Worm (Caenorhabditis elegans) whole organism, L4 larva: ENCODE results near the gene cyp-33C8.

ENCODE experiments used
- F10B5.3 ChIP-seq: sonication (generic microtip); optimal IDR thresholded peaks from 2 replicates; lab custom pipeline; 2016; ENCODE audit warnings: mild to moderate bottlenecking, missing genetic modification characterization, missing compliant biosample characterization
- F37D6.2 ChIP-seq: sonication (generic microtip); optimal IDR thresholded peaks from 2 replicates; lab custom pipeline; 2016; ENCODE audit warnings: mild to moderate bottlenecking, missing genetic modification characterization, missing compliant biosample characterization
- F44E2.7 ChIP-seq: fragments of 200-800 bp; sonication (Bioruptor generic); IDR thresholded peaks from 2 replicates; pipeline ENCODE4 v2.1.2; 2022; ENCODE audit warnings: missing genetic modification characterization, missing compliant biosample characterization
- R02D3.7 ChIP-seq: fragments of 150-350 bp; sonication (generic microtip); optimal IDR thresholded peaks from 3 replicates; lab custom pipeline; 2014; ENCODE audit warnings: missing biosample characterization, missing genetic modification characterization
- T20F7.1 ChIP-seq: fragments of 200-800 bp; sonication (Bioruptor generic); optimal IDR thresholded peaks from 2 replicates; lab custom pipeline; 2018; ENCODE audit warnings: mild to moderate bottlenecking, missing genetic modification characterization, missing compliant biosample characterization
- Y48G9A.11 ChIP-seq: fragments of 200-800 bp; sonication (Bioruptor generic); IDR thresholded peaks from 2 replicates; pipeline ENCODE4 v1.3.6; 2022; ENCODE audit warnings: missing genetic modification reagents, missing genetic modification characterization, missing compliant biosample characterization
- ZK337.2 ChIP-seq: fragments of 200-800 bp; sonication (Bioruptor generic); IDR thresholded peaks from 2 replicates; pipeline ENCODE4 v1.3.6; 2022; ENCODE audit warnings: missing genetic modification reagents, missing genetic modification characterization, missing compliant biosample characterization
- ZK546.5 ChIP-seq, 2 experiments: sonication (generic microtip); optimal IDR thresholded peaks; 2 replicates each; lab custom pipeline; 2017; ENCODE audit warnings: missing biosample characterization in 2 of 2, missing genetic modification characterization in 2 of 2
- aly-2 ChIP-seq: sonication (generic microtip); optimal IDR thresholded peaks from 2 replicates; lab custom pipeline; 2018; ENCODE audit warnings: missing biosample characterization, missing genetic modification characterization
- ceh-28 ChIP-seq: fragments of 150-350 bp; optimal IDR thresholded peaks from 2 replicates; lab custom pipeline; 2014; ENCODE audit warnings: missing biosample characterization, missing genetic modification reagents, missing genetic modification characterization
- ceh-32 ChIP-seq: sonication (generic microtip); optimal IDR thresholded peaks from 2 replicates; lab custom pipeline; 2016; ENCODE audit warnings: mild to moderate bottlenecking, missing genetic modification characterization, missing compliant biosample characterization; ENCODE audit not compliant: poor library complexity
- ceh-44 ChIP-seq: fragments of 200-800 bp; sonication (Bioruptor generic); IDR thresholded peaks from 2 replicates; pipeline ENCODE4 v1.3.6; 2022; ENCODE audit warnings: missing genetic modification reagents, missing genetic modification characterization, missing compliant biosample characterization
- ceh-82 ChIP-seq: sonication (generic microtip); optimal IDR thresholded peaks from 2 replicates; lab custom pipeline; 2017; ENCODE audit warnings: missing biosample characterization, missing genetic modification characterization
- cey-2 ChIP-seq: sonication (generic microtip); optimal IDR thresholded peaks from 3 replicates; lab custom pipeline; 2017; ENCODE audit warnings: missing genetic modification characterization, mild to moderate bottlenecking, missing compliant biosample characterization, antibody characterized with exemption, borderline replicate concordance; ENCODE audit not compliant: insufficient read depth
- ctbp-1 ChIP-seq: fragments of 200-800 bp; sonication (Bioruptor generic); IDR thresholded peaks from 2 replicates; pipeline ENCODE4 v1.3.6; 2022; ENCODE audit warnings: missing genetic modification reagents, missing genetic modification characterization, missing compliant biosample characterization
- daf-19 ChIP-seq: fragments of 200-800 bp; sonication (Bioruptor generic); conservative IDR thresholded peaks from 2 replicates; pipeline ENCODE4 v1.3.6; 2022; ENCODE audit warnings: missing genetic modification characterization, missing compliant biosample characterization
- daf-8 ChIP-seq: fragments of 200-800 bp; sonication (Bioruptor generic); IDR thresholded peaks from 2 replicates; pipeline ENCODE4 v1.3.6; 2022; ENCODE audit warnings: missing genetic modification characterization, missing compliant biosample characterization
- dmd-6 ChIP-seq: fragments of 200-800 bp; sonication (Bioruptor generic); IDR thresholded peaks from 2 replicates; pipeline ENCODE4 v1.3.6; 2022; ENCODE audit warnings: missing genetic modification reagents, missing genetic modification characterization, missing compliant biosample characterization
- dpl-1 ChIP-seq: fragments of 150-350 bp; optimal IDR thresholded peaks from 2 replicates; lab custom pipeline; 2014; ENCODE audit warnings: missing biosample characterization, missing genetic modification reagents, missing genetic modification characterization
- hif-1 ChIP-seq, 2 experiments: sonication (generic microtip); optimal IDR thresholded peaks; 2 replicates each; lab custom pipeline; 2016 to 2017; ENCODE audit warnings: missing compliant biosample characterization in 2 of 2, missing genetic modification characterization in 2 of 2, missing genetic modification reagents in 2 of 2, missing genotype in 2 of 2, mild to moderate bottlenecking in 1 of 2
- hlh-11 ChIP-seq: fragments of 200-800 bp; sonication (Bioruptor generic); optimal IDR thresholded peaks from 2 replicates; lab custom pipeline; 2018; ENCODE audit warnings: mild to moderate bottlenecking, missing genetic modification characterization, missing compliant biosample characterization
- hlh-30 ChIP-seq: sonication (generic microtip); optimal IDR thresholded peaks from 2 replicates; lab custom pipeline; 2017; ENCODE audit warnings: antibody characterized with exemption, mild to moderate bottlenecking, missing genetic modification characterization, missing compliant biosample characterization; ENCODE audit not compliant: insufficient read depth
- jun-1 ChIP-seq: fragments of 150-350 bp; optimal IDR thresholded peaks from 2 replicates; lab custom pipeline; 2014; ENCODE audit warnings: missing biosample characterization, missing genetic modification reagents, missing genetic modification characterization
- lin-29 ChIP-seq: fragments of 200-800 bp; sonication (Bioruptor generic); IDR thresholded peaks from 2 replicates; pipeline ENCODE4 v1.3.6; 2022; ENCODE audit warnings: missing genetic modification reagents, missing genetic modification characterization, missing compliant biosample characterization
- lir-3 ChIP-seq: sonication (generic microtip); optimal IDR thresholded peaks from 2 replicates; lab custom pipeline; 2016; ENCODE audit warnings: mild to moderate bottlenecking, missing genetic modification characterization, missing compliant biosample characterization
- lsy-2 ChIP-seq, 2 experiments: fragments of 150-350 bp in 1 of 2; sonication (generic microtip) in 1 of 2; optimal IDR thresholded peaks; 2 replicates each; lab custom pipeline; 2014 to 2017; ENCODE audit warnings: missing biosample characterization in 2 of 2, missing genetic modification characterization in 2 of 2
- madf-5 ChIP-seq, 2 experiments: fragments of 200-800 bp; sonication (Bioruptor generic); IDR thresholded peaks; 2 replicates each; pipeline ENCODE4 v1.3.6; 2022; ENCODE audit warnings: missing compliant biosample characterization in 2 of 2, missing genetic modification characterization in 2 of 2
- madf-9 ChIP-seq: fragments of 200-800 bp; sonication (Bioruptor generic); conservative IDR thresholded peaks from 2 replicates; pipeline ENCODE4 v1.3.6; 2022; ENCODE audit warnings: missing genetic modification reagents, missing genetic modification characterization, missing compliant biosample characterization
- mdt-29 ChIP-seq: fragments of 200-800 bp; sonication (Bioruptor generic); IDR thresholded peaks from 2 replicates; pipeline ENCODE4 v1.3.6; 2022; ENCODE audit warnings: missing genetic modification reagents, missing genetic modification characterization, missing compliant biosample characterization
- mep-1 ChIP-seq: fragments of 150-350 bp; sonication (generic microtip); optimal IDR thresholded peaks from 3 replicates; lab custom pipeline; 2014; ENCODE audit warnings: missing biosample characterization, missing genetic modification characterization
- mes-2 ChIP-seq: sonication (generic microtip); optimal IDR thresholded peaks from 2 replicates; lab custom pipeline; 2016; ENCODE audit warnings: missing genotype, mild to moderate bottlenecking, missing genetic modification characterization, missing compliant biosample characterization; ENCODE audit not compliant: poor library complexity, severe bottlenecking
- mxl-3 ChIP-seq: fragments of 200-800 bp; sonication (Bioruptor generic); optimal IDR thresholded peaks from 2 replicates; lab custom pipeline; 2018; ENCODE audit warnings: mild to moderate bottlenecking, missing genetic modification characterization, missing compliant biosample characterization
- nhr-10 ChIP-seq: fragments of 150-350 bp; optimal IDR thresholded peaks from 2 replicates; lab custom pipeline; 2014; ENCODE audit warnings: missing biosample characterization, missing genetic modification characterization
- nhr-102 ChIP-seq: sonication (generic microtip); optimal IDR thresholded peaks from 2 replicates; lab custom pipeline; 2016; ENCODE audit warnings: mild to moderate bottlenecking, missing genetic modification characterization, moderate library complexity, missing compliant biosample characterization
- nhr-41 ChIP-seq: fragments of 200-800 bp; sonication (Bioruptor generic); IDR thresholded peaks from 2 replicates; pipeline ENCODE4 v1.3.6; 2022; ENCODE audit warnings: missing genetic modification reagents, missing genetic modification characterization, missing compliant biosample characterization
- nhr-42 ChIP-seq: fragments of 200-800 bp; sonication (Bioruptor generic); IDR thresholded peaks from 2 replicates; pipeline ENCODE4 v1.3.6; 2022; ENCODE audit warnings: missing genetic modification characterization, missing compliant biosample characterization
- nhr-48 ChIP-seq: sonication (generic microtip); optimal IDR thresholded peaks from 2 replicates; lab custom pipeline; 2016; ENCODE audit warnings: mild to moderate bottlenecking, missing genetic modification characterization, missing compliant biosample characterization
- nhr-77 ChIP-seq: fragments of 150-350 bp; optimal IDR thresholded peaks from 2 replicates; lab custom pipeline; 2014; ENCODE audit warnings: missing biosample characterization, missing genetic modification characterization
- pha-4 ChIP-seq, 2 experiments: fragments of 150-350 bp in 1 of 2; fragments of 200-800 bp in 1 of 2; sonication (Bioruptor generic) in 1 of 2; IDR thresholded peaks in 1 of 2; optimal IDR thresholded peaks in 1 of 2; 2 replicates each; pipeline versions ENCODE4 v1.3.6 to Lab custom; 2014 to 2022; ENCODE audit warnings: missing genetic modification characterization in 2 of 2, missing genetic modification reagents in 2 of 2, missing biosample characterization in 1 of 2, missing compliant biosample characterization in 1 of 2
- php-3 ChIP-seq: fragments of 200-800 bp; sonication (Bioruptor generic); IDR thresholded peaks from 2 replicates; pipeline ENCODE4 v1.3.6; 2022; ENCODE audit warnings: missing genetic modification reagents, missing genetic modification characterization, missing compliant biosample characterization
- rbr-2 ChIP-seq: sonication (generic microtip); optimal IDR thresholded peaks from 2 replicates; lab custom pipeline; 2016; ENCODE audit warnings: missing genotype, missing genetic modification characterization, missing compliant biosample characterization
- saeg-2 ChIP-seq: fragments of 200-800 bp; sonication (Bioruptor generic); IDR thresholded peaks from 2 replicates; pipeline ENCODE4 v1.3.6; 2022; ENCODE audit warnings: missing genetic modification reagents, missing genetic modification characterization, missing compliant biosample characterization
- set-16 ChIP-seq: fragments of 200-800 bp; sonication (Bioruptor generic); IDR thresholded peaks from 2 replicates; pipeline ENCODE4 v1.3.6; 2022; ENCODE audit warnings: missing genetic modification reagents, missing genetic modification characterization, missing compliant biosample characterization
- snpc-1.2 ChIP-seq: fragments of 200-800 bp; sonication (Bioruptor generic); IDR thresholded peaks from 2 replicates; pipeline ENCODE4 v1.3.6; 2022; ENCODE audit warnings: missing genetic modification reagents, missing genetic modification characterization, missing compliant biosample characterization
- spr-3 ChIP-seq: fragments of 200-800 bp; sonication (Bioruptor generic); optimal IDR thresholded peaks from 2 replicates; lab custom pipeline; 2018; ENCODE audit warnings: mild to moderate bottlenecking, missing genetic modification characterization, missing compliant biosample characterization
- tag-97 ChIP-seq: fragments of 200-800 bp; sonication (Bioruptor generic); IDR thresholded peaks from 2 replicates; pipeline ENCODE4 v1.3.6; 2022; ENCODE audit warnings: missing genetic modification characterization, missing compliant biosample characterization
- unc-130 ChIP-seq: sonication (generic microtip); optimal IDR thresholded peaks from 2 replicates; lab custom pipeline; 2016; ENCODE audit warnings: missing genetic modification reagents, missing genetic modification characterization, missing compliant biosample characterization
- vab-7 ChIP-seq: fragments of 200-800 bp; sonication (Bioruptor generic); IDR thresholded peaks from 2 replicates; pipeline ENCODE4 v1.3.6; 2022; ENCODE audit warnings: missing genetic modification reagents, missing genetic modification characterization, missing compliant biosample characterization
- zfp-3 ChIP-seq: fragments of 200-800 bp; sonication (Bioruptor generic); conservative IDR thresholded peaks from 2 replicates; pipeline ENCODE4 v1.3.6; 2022; ENCODE audit warnings: missing genetic modification reagents, missing genetic modification characterization, missing compliant biosample characterization
- zip-2 ChIP-seq: fragments of 150-350 bp; optimal IDR thresholded peaks from 2 replicates; lab custom pipeline; 2014; ENCODE audit warnings: missing biosample characterization, missing genetic modification characterization

Gene cyp-33C8

ce11 chrV:3759419-3759915 is 43.9 kb downstream of the cyp-33C8 start, which contains the start of gene chk-1:
TSS of gene chk-1 (minus strand) at chrV:3759469.
- TF ChIP-seq nhr-48 (no peak), zip-2 (tag; lab: Kevin White, UChicago) (no peak), ZK546.5 (tag; optimal IDR thresholded peaks at IDR 0.05; lab: Kevin White, UChicago) (no peak), ceh-32 (tag; lab: Kevin White, UChicago) (no peak), php-3 (GFP tag; lab: Robert Waterston, UW) (no peak), Y48G9A.11 (GFP tag; lab: Robert Waterston, UW) (peak; percentile 97), lin-29 (GFP tag; lab: Robert Waterston, UW) (no peak), mep-1 (no peak), F10B5.3 (tag; lab: Kevin White, UChicago) (no peak), mes-2 (tag; lab: Kevin White, UChicago) (peak; percentile 83), nhr-41 (no peak), rbr-2 (peak; percentile 39), ZK337.2 (GFP tag; lab: Robert Waterston, UW) (no peak), nhr-77 (tag; lab: Kevin White, UChicago) (peak; percentile 35), hlh-11 (tag; lab: Kevin White, UChicago) (peak; percentile 50), zfp-3 (no peak), R02D3.7 (tag; lab: Kevin White, UChicago) (peak; percentile 88), ceh-44 (GFP tag; lab: Robert Waterston, UW) (no peak), ceh-28 (tag; lab: Kevin White, UChicago) (no peak), hif-1 (tag; optimal IDR thresholded peaks at IDR 0.05; lab: Kevin White, UChicago) (peak in 1 of 2 experiments; percentile 63), dmd-6 (GFP tag; lab: Robert Waterston, UW) (peak; percentile 14; the same call in 1 of the 2 replicates), cey-2 (tag; lab: Kevin White, UChicago) (no peak), nhr-10 (no peak), nhr-42 (no peak), saeg-2 (GFP tag; lab: Robert Waterston, UW) (no peak), unc-130 (GFP tag; lab: Kevin White, UChicago) (no peak), T20F7.1 (no peak), vab-7 (GFP tag; lab: Robert Waterston, UW) (no peak), ceh-82 (tag; lab: Kevin White, UChicago) (no peak), pha-4 (GFP tag; IDR thresholded peaks at IDR 0.05; lab: Robert Waterston, UW) (no peak), pha-4 (tag; optimal IDR thresholded peaks at IDR 0.05; lab: Kevin White, UChicago) (peak; percentile 24), jun-1 (tag; lab: Kevin White, UChicago) (no peak), tag-97 (no peak), dpl-1 (peak; percentile 95), mxl-3 (GFP tag; lab: Kevin White, UChicago) (no peak), mdt-29 (GFP tag; lab: Robert Waterston, UW) (no peak), hlh-30 (tag; lab: Kevin White, UChicago) (peak; percentile 52)
- TF ChIP-seq, all 104 proteins: peak for 11

DNA sequence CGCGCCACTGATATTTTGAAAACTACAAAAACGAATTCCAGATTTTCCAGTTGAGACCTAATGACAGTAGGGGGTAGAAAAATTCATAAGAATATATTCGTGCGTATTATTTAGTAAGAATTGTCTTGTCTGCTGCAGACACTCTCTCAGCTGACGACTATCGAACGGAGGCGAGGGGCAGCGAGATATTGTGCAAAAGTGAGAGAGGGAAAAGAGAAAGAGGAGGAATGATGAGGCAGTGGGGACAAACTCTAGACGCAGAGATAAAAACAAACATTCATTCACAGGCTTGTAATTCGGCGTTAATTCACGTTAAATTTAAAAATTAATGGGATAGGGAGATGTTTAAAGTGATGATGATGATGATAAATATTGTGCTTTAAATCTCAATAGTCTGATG is 46.5 kb downstream of the cyp-33C8 start, which contains the start of gene gid-7:
Gene gid-7 (minus strand): TSS at position 188 of the 400 bp plus-strand sequence.
- TF ChIP-seq nhr-42 = no peak
- TF ChIP-seq ctbp-1 (GFP tag; lab: Robert Waterston, UW) = no peak
- no peak for TF ChIP-seq snpc-1.2 (GFP tag; lab: Robert Waterston, UW)
- TF ChIP-seq set-16 (GFP tag; lab: Robert Waterston, UW) = no peak
- no peak for TF ChIP-seq madf-9 (GFP tag; lab: Robert Waterston, UW)
- no peak for TF ChIP-seq ZK337.2 (GFP tag; lab: Robert Waterston, UW)
- TF ChIP-seq vab-7 (GFP tag; lab: Robert Waterston, UW) = no peak
- no peak for TF ChIP-seq spr-3 (GFP tag; lab: Kevin White, UChicago)
- peak in 1 of 2 experiments; percentile 54 for TF ChIP-seq lsy-2 (tag; optimal IDR thresholded peaks at IDR 0.05; lab: Kevin White, UChicago)
- no peak for TF ChIP-seq lir-3 (tag; lab: Kevin White, UChicago)
- no peak for TF ChIP-seq nhr-102
- no peak for TF ChIP-seq F44E2.7 (GFP tag; lab: Robert Waterston, UW)
- TF ChIP-seq T20F7.1 = no peak
- TF ChIP-seq daf-8 (GFP tag; lab: Robert Waterston, UW) = no peak
- no peak for TF ChIP-seq aly-2 (tag; lab: Kevin White, UChicago)
- no peak for TF ChIP-seq ceh-82 (tag; lab: Kevin White, UChicago)
- TF ChIP-seq daf-19 (GFP tag; lab: Robert Waterston, UW) = no peak
- TF ChIP-seq madf-5 (GFP tag; IDR thresholded peaks at IDR 0.05; lab: Robert Waterston, UW) = no peak
- no peak for TF ChIP-seq F37D6.2 (tag; lab: Kevin White, UChicago)
- no peak for TF ChIP-seq zip-2 (tag; lab: Kevin White, UChicago)
